Worm (Caenorhabditis elegans) whole organism, early embryonic: ENCODE data around the gene mocs-1.

ENCODE experiments used
- B0310.2 ChIP-seq: sonication (generic microtip); optimal IDR thresholded peaks from 2 replicates; lab custom pipeline; 2016; ENCODE audit warnings: mild to moderate bottlenecking, missing genetic modification characterization, missing compliant biosample characterization
- F13C5.2 ChIP-seq: sonication (generic microtip); optimal IDR thresholded peaks from 2 replicates; lab custom pipeline; 2017; ENCODE audit warnings: mild to moderate bottlenecking, missing genetic modification characterization, inconsistent platforms, missing compliant biosample characterization
- aly-1 ChIP-seq: sonication (generic microtip); optimal IDR thresholded peaks from 2 replicates; lab custom pipeline; 2016; ENCODE audit warnings: missing genetic modification characterization, missing compliant biosample characterization
- ama-1 ChIP-seq: fragments of 150-350 bp; optimal IDR thresholded peaks from 2 replicates; lab custom pipeline; 2014
- ceh-13 ChIP-seq: fragments of 200-800 bp; sonication (Bioruptor generic); optimal IDR thresholded peaks from 2 replicates; lab custom pipeline; 2018; ENCODE audit warnings: mild to moderate bottlenecking, missing genetic modification characterization, missing compliant biosample characterization
- ceh-36 ChIP-seq: sonication (generic microtip); optimal IDR thresholded peaks from 2 replicates; lab custom pipeline; 2016; ENCODE audit warnings: missing genetic modification characterization, inconsistent platforms, missing compliant biosample characterization
- ets-7 ChIP-seq: sonication (generic microtip); optimal IDR thresholded peaks from 2 replicates; lab custom pipeline; 2016; ENCODE audit warnings: missing genotype, missing genetic modification characterization, missing compliant biosample characterization
- flt-1 ChIP-seq: fragments of 200-800 bp; sonication (Bioruptor generic); IDR thresholded peaks from 2 replicates; pipeline ENCODE4 v1.3.6; 2022; ENCODE audit warnings: missing genetic modification characterization, missing compliant biosample characterization
- hmbx-1 ChIP-seq: sonication (generic microtip); optimal IDR thresholded peaks from 2 replicates; lab custom pipeline; 2016; ENCODE audit warnings: mild to moderate bottlenecking, missing genetic modification characterization, missing compliant biosample characterization
- hmg-4 ChIP-seq: fragments of 200-800 bp; sonication (Bioruptor generic); optimal IDR thresholded peaks from 2 replicates; lab custom pipeline; 2018; ENCODE audit warnings: mild to moderate bottlenecking, missing genetic modification characterization, missing compliant biosample characterization
- hnd-1 ChIP-seq: sonication (generic microtip); optimal IDR thresholded peaks from 2 replicates; lab custom pipeline; 2016; ENCODE audit warnings: missing genetic modification characterization, missing compliant biosample characterization
- pes-1 ChIP-seq: fragments of 200-800 bp; sonication (Bioruptor generic); IDR thresholded peaks from 2 replicates; pipeline ENCODE4 v1.3.6; 2022; ENCODE audit warnings: missing genetic modification reagents, missing genetic modification characterization, missing compliant biosample characterization
- scrt-1 ChIP-seq: fragments of 200-800 bp; sonication (Bioruptor generic); IDR thresholded peaks from 2 replicates; pipeline ENCODE4 v1.3.6; 2022; ENCODE audit warnings: missing genetic modification characterization, missing compliant biosample characterization
- sea-1 ChIP-seq: fragments of 200-800 bp; sonication (Bioruptor generic); conservative IDR thresholded peaks from 2 replicates; pipeline ENCODE4 v1.3.6; 2022; ENCODE audit warnings: missing genetic modification characterization, missing compliant biosample characterization
- tbx-11 ChIP-seq: fragments of 200-800 bp; sonication (Bioruptor generic); IDR thresholded peaks from 2 replicates; pipeline ENCODE4 v1.3.6; 2022; ENCODE audit warnings: missing genetic modification characterization, missing compliant biosample characterization
- tbx-37 ChIP-seq: fragments of 200-800 bp; sonication (Bioruptor generic); conservative IDR thresholded peaks from 2 replicates; pipeline ENCODE4 v1.3.6; 2022; ENCODE audit warnings: missing genetic modification reagents, missing genetic modification characterization, missing compliant biosample characterization
- tra-4 ChIP-seq: sonication (generic microtip); optimal IDR thresholded peaks from 2 replicates; lab custom pipeline; 2017; ENCODE audit warnings: missing genetic modification characterization, missing compliant biosample characterization

The mocs-1 gene

DNA sequence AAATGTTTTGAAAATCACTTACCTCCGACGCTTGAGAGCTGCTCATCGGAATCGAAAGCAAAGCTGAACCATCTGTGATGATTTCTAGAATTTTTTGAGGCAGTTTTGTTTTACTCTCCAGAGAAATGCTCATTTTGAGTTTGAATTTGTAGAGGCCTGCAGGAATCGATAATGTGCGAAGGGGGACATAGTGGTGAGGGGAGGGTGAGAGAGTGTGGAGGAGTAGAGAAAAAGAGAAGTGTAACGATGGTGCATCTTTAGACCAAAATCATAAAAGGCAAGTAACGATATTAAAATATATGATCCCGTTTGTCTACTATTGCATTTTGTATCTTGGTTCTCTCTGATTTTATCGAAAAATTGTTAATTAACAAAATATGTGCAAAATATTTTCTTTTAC, 9.6 kb downstream of the mocs-1 start, which contains the start of gene blos-8:
blos-8 (minus strand) TSS at position 216 of the 400 bp plus-strand sequence.
- no peak for TF ChIP-seq tbx-37 (GFP tag; lab: Robert Waterston, UW)
- TF ChIP-seq tbx-11 (GFP tag; lab: Robert Waterston, UW) = no peak
- no peak for TF ChIP-seq pes-1
- no peak for TF ChIP-seq hmg-4
- TF ChIP-seq B0310.2 (tag; lab: Kevin White, UChicago) = no peak
- no peak for TF ChIP-seq ets-7
- TF ChIP-seq flt-1 (GFP tag; lab: Robert Waterston, UW) = no peak
- no peak for TF ChIP-seq F13C5.2
- TF ChIP-seq hmbx-1 (tag; lab: Kevin White, UChicago) = no peak
- no peak for TF ChIP-seq scrt-1 (GFP tag; lab: Robert Waterston, UW)
- no peak for TF ChIP-seq sea-1 (GFP tag; lab: Robert Waterston, UW)
- no peak for TF ChIP-seq ceh-13
- TF ChIP-seq tra-4 (tag; lab: Kevin White, UChicago) = no peak
- no peak for TF ChIP-seq ama-1 (lab: Kevin White, UChicago)
- no peak for TF ChIP-seq ceh-36 (tag; lab: Kevin White, UChicago)

DNA sequence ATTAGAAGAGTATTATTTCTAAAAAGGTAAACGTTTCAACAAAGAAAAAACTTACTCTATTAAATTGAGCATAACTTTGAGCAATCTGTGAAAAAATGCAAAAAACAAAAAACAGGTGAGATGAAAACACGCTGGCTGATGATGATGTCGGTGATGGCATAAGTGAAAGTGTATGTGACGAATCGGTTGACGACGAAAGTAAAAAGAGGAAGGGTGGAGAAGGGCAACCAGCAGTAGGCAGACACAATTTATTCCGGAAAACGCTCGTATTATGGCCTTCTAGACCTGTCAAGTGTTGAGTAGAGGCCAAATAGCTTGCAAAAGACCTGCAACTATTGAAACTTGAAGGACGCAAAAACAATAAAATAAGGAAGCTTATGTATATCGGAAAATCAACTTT, 12.7 kb downstream of the mocs-1 start, which contains the start of gene nas-13:
nas-13 (minus strand) TSS at position 323 of the 400 bp plus-strand sequence.
- no peak for TF ChIP-seq ceh-36 (tag; lab: Kevin White, UChicago)
- TF ChIP-seq scrt-1 (GFP tag; lab: Robert Waterston, UW) = no peak
- TF ChIP-seq pes-1 = no peak
- no peak for TF ChIP-seq tbx-37 (GFP tag; lab: Robert Waterston, UW)
- no peak for TF ChIP-seq ets-7
- TF ChIP-seq B0310.2 (tag; lab: Kevin White, UChicago) = no peak
- TF ChIP-seq sea-1 (GFP tag; lab: Robert Waterston, UW) = no peak
- TF ChIP-seq tra-4 (tag; lab: Kevin White, UChicago) = no peak
- no peak for TF ChIP-seq ama-1 (lab: Kevin White, UChicago)
- TF ChIP-seq flt-1 (GFP tag; lab: Robert Waterston, UW) = no peak
- no peak for TF ChIP-seq hmg-4
- TF ChIP-seq ceh-13 = no peak

DNA sequence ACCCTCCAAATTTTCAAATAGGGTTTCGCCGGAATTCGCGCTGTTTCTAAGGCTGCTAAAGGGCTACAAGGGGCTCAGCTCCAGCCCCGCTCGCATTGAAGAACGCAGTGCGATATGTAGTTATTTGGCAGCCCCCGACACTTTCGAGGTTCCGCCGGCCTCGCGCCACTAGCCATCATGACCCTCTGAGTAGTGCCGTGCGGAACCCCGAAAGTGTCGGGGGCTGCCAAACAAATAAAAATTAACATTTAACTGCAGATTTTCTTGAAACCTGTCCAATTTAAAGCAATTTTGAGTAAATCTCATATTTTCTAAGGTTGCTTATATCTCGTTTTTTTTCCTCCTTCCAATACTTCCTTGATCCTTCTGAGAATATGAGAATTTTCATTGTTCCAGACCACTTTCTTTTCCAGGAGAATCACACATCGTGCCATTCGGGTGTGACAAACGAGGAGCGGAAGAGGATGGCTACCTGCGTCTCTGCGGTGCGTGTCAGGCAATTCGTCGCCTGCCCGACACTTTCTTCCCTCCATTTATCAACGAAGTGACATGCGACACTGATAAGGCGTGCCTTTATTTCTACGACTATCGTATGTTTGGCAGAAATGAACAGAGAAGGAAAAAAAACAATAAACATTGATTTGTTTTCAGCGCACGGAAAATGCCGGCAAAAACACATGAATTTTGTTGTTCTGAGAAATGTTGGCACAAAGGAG, 16.7 kb downstream of the mocs-1 start:
- TF ChIP-seq aly-1 (tag; lab: Kevin White, UChicago) = no peak
- no peak for TF ChIP-seq B0310.2 (tag; lab: Kevin White, UChicago)
- TF ChIP-seq ceh-36 (tag; lab: Kevin White, UChicago) = no peak
- no peak for TF ChIP-seq hmg-4
- TF ChIP-seq flt-1 (GFP tag; lab: Robert Waterston, UW) = no peak
- TF ChIP-seq hnd-1 (tag; lab: Kevin White, UChicago) = no peak
- no peak for TF ChIP-seq ets-7
- TF ChIP-seq scrt-1 (GFP tag; lab: Robert Waterston, UW) = no peak
- TF ChIP-seq pes-1 = no peak
- no peak for TF ChIP-seq ama-1 (lab: Kevin White, UChicago)
- no peak for TF ChIP-seq F13C5.2
- TF ChIP-seq ceh-13 = no peak
- TF ChIP-seq hmbx-1 (tag; lab: Kevin White, UChicago) = no peak
- no peak for TF ChIP-seq tbx-11 (GFP tag; lab: Robert Waterston, UW)
- no peak for TF ChIP-seq sea-1 (GFP tag; lab: Robert Waterston, UW)
- TF ChIP-seq tbx-37 (GFP tag; lab: Robert Waterston, UW) = no peak
- no peak for TF ChIP-seq tra-4 (tag; lab: Kevin White, UChicago)

DNA sequence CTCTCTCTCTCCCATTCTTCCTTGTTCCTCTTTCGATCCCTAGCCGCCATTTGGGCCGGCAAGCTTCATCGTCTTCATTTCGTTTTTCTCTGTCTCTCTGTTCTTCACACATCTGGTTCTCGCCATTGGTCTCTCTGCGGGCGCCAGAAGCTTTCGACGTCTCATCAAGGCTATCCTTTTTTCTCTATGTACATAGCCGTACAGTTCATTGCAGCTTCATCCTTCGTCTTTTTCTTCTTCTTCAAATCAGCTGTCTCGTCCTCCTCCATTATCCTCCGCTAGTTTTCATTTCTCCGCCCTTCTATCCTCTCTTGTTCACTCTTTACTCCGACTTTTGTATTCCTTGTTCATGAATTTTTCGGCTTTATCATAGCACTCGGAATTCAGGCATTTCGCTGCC, 19.9 kb downstream of the mocs-1 start, which contains the start of gene F39D8.3:
F39D8.3 (plus strand) TSS at position 301 of the 400 bp plus-strand sequence.
- TF ChIP-seq hmg-4 = no peak
- no peak for TF ChIP-seq pes-1
- TF ChIP-seq tbx-37 (GFP tag; lab: Robert Waterston, UW) = no peak
- TF ChIP-seq flt-1 (GFP tag; lab: Robert Waterston, UW) = no peak
- no peak for TF ChIP-seq F13C5.2
- TF ChIP-seq B0310.2 (tag; lab: Kevin White, UChicago) = no peak
- no peak for TF ChIP-seq scrt-1 (GFP tag; lab: Robert Waterston, UW)
- no peak for TF ChIP-seq sea-1 (GFP tag; lab: Robert Waterston, UW)
- TF ChIP-seq ceh-13 = no peak

DNA sequence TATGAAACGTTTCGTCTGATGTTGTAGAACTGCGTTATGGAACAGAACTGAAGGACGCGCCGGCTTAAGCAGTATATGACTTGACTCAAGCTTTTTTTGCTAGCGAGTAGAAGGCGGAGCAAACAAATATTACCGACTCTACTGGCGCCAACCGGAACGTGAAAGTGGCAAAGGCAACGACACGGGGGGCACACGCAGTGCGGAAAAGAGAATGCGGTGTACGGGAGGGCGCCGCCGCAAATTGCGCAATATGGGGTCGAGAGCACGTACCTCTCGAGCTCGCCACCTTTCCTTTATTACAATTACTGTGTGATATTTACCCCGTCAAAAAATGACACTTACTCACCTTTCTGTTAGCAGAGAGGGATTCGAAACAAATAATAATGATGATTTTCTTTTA, 25.4 kb downstream of the mocs-1 start, which contains the start of gene pqn-36:
pqn-36 (minus strand) TSS at position 268 of the 400 bp plus-strand sequence.
- TF ChIP-seq tbx-11 (GFP tag; lab: Robert Waterston, UW) = no peak
- no peak for TF ChIP-seq sea-1 (GFP tag; lab: Robert Waterston, UW)
- no peak for TF ChIP-seq hmg-4
- TF ChIP-seq hmbx-1 (tag; lab: Kevin White, UChicago) = no peak
- TF ChIP-seq tbx-37 (GFP tag; lab: Robert Waterston, UW) = no peak
- TF ChIP-seq hnd-1 (tag; lab: Kevin White, UChicago) = no peak

DNA sequence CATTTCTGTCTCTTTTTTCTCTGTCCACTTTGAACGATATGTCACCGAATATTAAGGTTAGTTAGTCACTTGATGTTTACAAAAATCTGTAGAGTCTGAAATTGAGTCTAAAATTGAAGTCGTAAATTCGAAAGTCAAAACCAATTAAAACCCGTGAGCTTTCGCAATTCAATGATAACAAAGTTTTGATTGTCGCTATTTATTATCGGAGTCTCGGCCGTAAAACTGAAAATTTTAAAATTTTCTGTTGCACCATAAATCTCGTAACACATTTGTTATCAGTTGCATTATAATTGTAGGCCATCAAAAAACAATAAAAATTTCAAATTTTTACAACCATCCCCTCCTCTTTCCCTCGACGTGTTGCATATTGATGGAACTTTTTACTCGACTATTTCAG, 32.0 kb downstream of the mocs-1 start:
- TF ChIP-seq hmbx-1 (tag; lab: Kevin White, UChicago) (no peak), ceh-13 (no peak), ceh-36 (tag; lab: Kevin White, UChicago) (no peak), ama-1 (lab: Kevin White, UChicago) (no peak), tbx-11 (GFP tag; lab: Robert Waterston, UW) (no peak), scrt-1 (GFP tag; lab: Robert Waterston, UW) (no peak), flt-1 (GFP tag; lab: Robert Waterston, UW) (no peak), ets-7 (no peak), B0310.2 (tag; lab: Kevin White, UChicago) (no peak), hnd-1 (tag; lab: Kevin White, UChicago) (no peak), aly-1 (tag; lab: Kevin White, UChicago) (no peak), tra-4 (tag; lab: Kevin White, UChicago) (no peak), hmg-4 (no peak)

DNA sequence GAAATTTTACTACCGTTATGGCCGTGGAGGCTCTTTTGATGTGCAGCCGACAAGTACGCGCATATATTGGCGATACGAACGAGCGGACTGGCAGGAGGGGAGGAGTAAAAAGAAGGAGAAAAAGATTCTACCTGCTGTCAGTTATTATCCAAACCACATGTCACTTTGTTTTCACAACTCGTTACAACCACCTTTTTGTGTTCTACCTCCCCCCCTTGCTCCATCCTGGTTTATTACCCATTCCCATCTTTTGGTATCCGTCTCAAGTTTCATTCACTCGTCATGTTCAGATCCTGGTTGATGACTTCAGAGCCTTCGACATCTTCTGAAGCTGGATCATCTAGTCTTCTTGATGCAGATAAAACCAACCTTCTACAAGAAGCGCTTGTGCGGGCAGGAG, 33.0 kb downstream of the mocs-1 start, which contains the start of gene psa-3:
psa-3 (plus strand) TSS at position 301 of the 400 bp plus-strand sequence.
- TF ChIP-seq ama-1 (lab: Kevin White, UChicago) = no peak
- TF ChIP-seq hnd-1 (tag; lab: Kevin White, UChicago) = no peak
- TF ChIP-seq sea-1 (GFP tag; lab: Robert Waterston, UW) = no peak
- no peak for TF ChIP-seq ets-7
- TF ChIP-seq scrt-1 (GFP tag; lab: Robert Waterston, UW) = no peak
- TF ChIP-seq hmbx-1 (tag; lab: Kevin White, UChicago) = no peak
- no peak for TF ChIP-seq B0310.2 (tag; lab: Kevin White, UChicago)
- TF ChIP-seq tra-4 (tag; lab: Kevin White, UChicago) = no peak
- TF ChIP-seq flt-1 (GFP tag; lab: Robert Waterston, UW) = no peak
- no peak for TF ChIP-seq aly-1 (tag; lab: Kevin White, UChicago)
- TF ChIP-seq ceh-13 = no peak
- no peak for TF ChIP-seq tbx-11 (GFP tag; lab: Robert Waterston, UW)
